Worm (Caenorhabditis elegans): ENCODE measurements around the gene sav-1.

Gene sav-1

DNA sequence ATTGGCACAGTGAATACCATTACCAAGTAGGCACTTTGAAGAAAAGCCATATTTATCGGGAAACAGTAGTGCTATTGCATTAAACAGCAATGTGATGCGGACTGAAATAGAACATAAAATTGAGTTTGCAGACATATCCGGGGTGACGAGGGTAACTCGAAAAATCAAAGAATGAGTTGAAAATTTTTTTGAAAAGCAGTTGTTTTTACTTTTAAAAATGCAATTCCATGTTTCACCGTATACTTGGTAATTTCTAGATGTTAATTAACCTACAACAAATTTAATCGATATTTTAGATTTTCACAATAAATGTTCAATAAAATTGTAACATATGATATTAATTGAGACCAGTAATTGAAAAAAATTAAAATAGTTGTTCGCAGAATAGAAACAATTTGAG lies 12.8 kb downstream of the sav-1 start, which contains the start of gene AH9.4:
TSS of gene AH9.4 (minus strand) at position 101 of the 400 bp plus-strand sequence.
- no peak for TF ChIP-seq lim-6 (tag; optimal IDR thresholded peaks at IDR 0.05)

DNA sequence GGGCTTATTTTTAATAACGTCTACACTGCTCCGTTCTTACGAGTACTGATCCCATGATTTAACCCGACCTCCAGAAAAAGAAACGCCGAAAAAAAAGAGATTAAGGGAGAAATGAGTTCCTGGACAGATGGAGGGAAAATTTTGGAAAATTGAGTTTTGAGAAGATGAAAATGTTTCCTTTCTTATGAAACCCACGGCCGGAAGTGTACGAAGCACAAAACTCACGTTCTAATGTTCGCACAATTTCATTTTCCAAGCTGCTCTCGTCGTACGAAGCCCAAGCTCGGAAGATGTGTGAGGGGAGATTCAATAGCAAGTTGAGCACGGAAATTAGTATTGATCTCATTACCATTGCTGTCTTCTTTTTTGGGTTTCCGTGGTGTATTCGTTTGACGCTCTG lies 15.6 kb downstream of the sav-1 start:
- TF ChIP-seq sox-4 (tag; optimal IDR thresholded peaks at IDR 0.05) (no peak), unc-42 (tag; optimal IDR thresholded peaks at IDR 0.05) (peak; percentile 70)

- TF ChIP-seq ceh-22 (tag; optimal IDR thresholded peaks at IDR 0.05): no peak
- TF ChIP-seq hlh-8 (tag; optimal IDR thresholded peaks at IDR 0.05): no peak
- TF ChIP-seq unc-3 (GFP tag; conservative IDR thresholded peaks at IDR 0.05): no peak
- TF ChIP-seq unc-3 (tag; optimal IDR thresholded peaks at IDR 0.05): no peak
- no peak for TF ChIP-seq npax-4 (tag; optimal IDR thresholded peaks at IDR 0.05)
- no peak for TF ChIP-seq nfya-1 (tag; optimal IDR thresholded peaks at IDR 0.05)
- TF ChIP-seq sdc-2 (tag; optimal IDR thresholded peaks at IDR 0.05): no peak
- TF ChIP-seq T23F11.4 (GFP tag; optimal IDR thresholded peaks at IDR 0.05): no peak
- TF ChIP-seq hlh-13 (GFP tag; optimal IDR thresholded peaks at IDR 0.05): no peak
- TF ChIP-seq pqm-1 (tag; optimal IDR thresholded peaks at IDR 0.05): no peak
- no peak for TF ChIP-seq nhr-11 (tag; optimal IDR thresholded peaks at IDR 0.05)
- TF ChIP-seq fkh-10 (GFP tag; optimal IDR thresholded peaks at IDR 0.05): no peak
- no peak for TF ChIP-seq tbx-7 (tag; optimal IDR thresholded peaks at IDR 0.05)
- TF ChIP-seq C38D4.7 (GFP tag; optimal IDR thresholded peaks at IDR 0.05): no peak
- no peak for TF ChIP-seq K09A11.1 (tag; optimal IDR thresholded peaks at IDR 0.05; ENCODE audit: insufficient read depth)
- TF ChIP-seq dve-1 (tag; optimal IDR thresholded peaks at IDR 0.05): no peak
Observed at ce11 chrX:2267956-2268355, 19.0 kb downstream of the sav-1 start, which contains the start of gene AH9.6. TSS of gene AH9.6 (minus strand) at chrX:2268138.

DNA sequence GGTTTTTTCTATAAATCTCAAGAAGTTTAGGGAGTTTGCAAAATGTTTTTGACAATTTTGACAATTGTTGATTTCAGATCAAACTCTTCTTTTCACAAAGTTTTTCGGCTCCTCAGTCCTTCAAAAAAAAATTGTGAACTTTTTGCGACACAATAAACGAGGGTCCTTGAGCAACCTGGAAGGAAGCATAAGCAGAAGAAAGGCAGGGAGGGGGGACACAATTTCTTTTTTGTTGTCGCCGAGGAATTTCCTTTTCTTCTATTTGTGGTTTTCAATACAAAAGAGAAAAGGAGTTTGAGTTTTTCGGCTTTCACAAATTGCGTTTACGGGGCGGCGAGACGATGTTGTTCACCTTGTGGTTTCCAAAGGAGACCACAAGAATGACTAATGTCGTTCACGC lies 20.2 kb downstream of the sav-1 start:
- TF ChIP-seq unc-42 (tag; optimal IDR thresholded peaks at IDR 0.05) (peak; percentile 19), ceh-30 (tag; optimal IDR thresholded peaks at IDR 0.05) (no peak)

DNA sequence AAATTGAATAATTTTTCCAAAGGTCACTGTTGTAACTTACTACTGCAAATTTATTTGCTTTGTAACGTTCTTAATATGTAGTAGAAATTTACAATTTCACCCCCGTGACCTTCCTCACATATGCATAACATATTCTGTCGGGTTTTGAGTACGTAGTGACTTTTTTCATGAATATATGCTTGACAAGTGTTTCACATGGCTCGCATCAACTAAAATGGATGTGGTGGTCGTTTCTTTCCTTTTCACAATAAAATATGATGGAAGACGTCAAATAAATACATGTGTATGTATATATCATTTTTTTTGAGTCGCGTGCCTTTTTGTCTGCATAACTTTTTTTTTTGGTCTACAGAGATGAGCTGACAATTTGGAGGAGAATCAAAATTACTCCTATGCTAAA lies 20.6 kb downstream of the sav-1 start:
- no peak for TF ChIP-seq hlh-8 (tag; optimal IDR thresholded peaks at IDR 0.05)
- no peak for TF ChIP-seq nhr-11 (tag; optimal IDR thresholded peaks at IDR 0.05)
- no peak for TF ChIP-seq ets-4 (tag; optimal IDR thresholded peaks at IDR 0.05)
- TF ChIP-seq unc-3 (GFP tag; conservative IDR thresholded peaks at IDR 0.05): no peak
- TF ChIP-seq unc-3 (tag; optimal IDR thresholded peaks at IDR 0.05): no peak
- TF ChIP-seq tbx-2 (tag; optimal IDR thresholded peaks at IDR 0.05): no peak

DNA sequence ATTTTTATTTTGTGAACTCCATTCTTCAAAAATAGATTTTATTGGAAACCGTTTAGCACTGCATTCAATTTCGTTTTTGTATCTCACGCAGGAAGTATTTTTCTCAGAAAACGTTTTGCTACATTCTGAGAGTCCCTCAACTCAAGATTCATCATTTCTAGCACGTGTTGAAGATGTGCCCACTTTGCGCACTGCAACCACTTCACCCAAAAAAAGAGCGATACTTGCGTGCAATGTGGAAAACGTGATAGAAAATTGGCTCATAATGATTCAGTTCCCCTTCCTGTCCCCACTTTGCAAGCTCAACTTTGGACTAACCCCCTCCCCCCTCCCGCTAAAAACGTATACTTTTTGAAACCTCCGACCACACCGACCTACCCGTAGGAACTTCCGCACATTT lies 21.9 kb downstream of the sav-1 start:
- TF ChIP-seq unc-86 (tag; optimal IDR thresholded peaks at IDR 0.05) (no peak), unc-3 (GFP tag; conservative IDR thresholded peaks at IDR 0.05) (no peak), unc-3 (tag; optimal IDR thresholded peaks at IDR 0.05) (no peak), fkh-10 (GFP tag; optimal IDR thresholded peaks at IDR 0.05) (no peak), sox-4 (tag; optimal IDR thresholded peaks at IDR 0.05) (no peak), ahr-1 (tag; optimal IDR thresholded peaks at IDR 0.05) (no peak), pqm-1 (tag; optimal IDR thresholded peaks at IDR 0.05) (no peak), unc-55 (GFP tag; optimal IDR thresholded peaks at IDR 0.05) (no peak), ceh-34 (tag; optimal IDR thresholded peaks at IDR 0.05) (no peak), hlh-30 (tag; optimal IDR thresholded peaks at IDR 0.05; ENCODE audit: insufficient read depth) (no peak), C38D4.7 (GFP tag; optimal IDR thresholded peaks at IDR 0.05) (no peak), tbx-2 (tag; optimal IDR thresholded peaks at IDR 0.05) (no peak), elt-2 (tag; optimal IDR thresholded peaks at IDR 0.05) (no peak), ceh-14 (tag; optimal IDR thresholded peaks at IDR 0.05) (no peak), ceh-18 (tag; optimal IDR thresholded peaks at IDR 0.05) (no peak), nhr-11 (tag; optimal IDR thresholded peaks at IDR 0.05) (no peak), nfya-1 (tag; optimal IDR thresholded peaks at IDR 0.05) (no peak)

- TF ChIP-seq lim-6 (tag; optimal IDR thresholded peaks at IDR 0.05): no peak
- no peak for TF ChIP-seq nfya-1 (tag; optimal IDR thresholded peaks at IDR 0.05)
- no peak for TF ChIP-seq fax-1 (tag; optimal IDR thresholded peaks at IDR 0.05)
- no peak for TF ChIP-seq npax-4 (tag; optimal IDR thresholded peaks at IDR 0.05)
- TF ChIP-seq odd-2 (tag; optimal IDR thresholded peaks at IDR 0.05): no peak
- TF ChIP-seq hlh-30 (tag; optimal IDR thresholded peaks at IDR 0.05; ENCODE audit: insufficient read depth): no peak
- TF ChIP-seq sdc-2 (tag; optimal IDR thresholded peaks at IDR 0.05): no peak
- TF ChIP-seq hlh-6 (tag; optimal IDR thresholded peaks at IDR 0.05): no peak
Observed at ce11 chrX:2262420-2262819, 24.6 kb downstream of the sav-1 start.

All from whole organism, late embryonic.